Fruit fly (Drosophila melanogaster) whole organism, embryonic: ENCODE results near the gene Polr1D.

Source experiments
- Ada2b ChIP-seq: fragments of 200-800 bp; sonication (Bioruptor generic); IDR thresholded peaks from 2 replicates; pipeline ENCODE4 v1.3.6; 2022; ENCODE audit warnings: missing biosample characterization, missing genetic modification characterization
- Adf1 ChIP-seq: fragments of 200-800 bp; sonication (Bioruptor generic); IDR thresholded peaks from 2 replicates; pipeline ENCODE4 v1.3.6; 2022; ENCODE audit warnings: missing biosample characterization, missing genetic modification characterization
- Atf6 ChIP-seq: fragments of 200-800 bp; sonication (Bioruptor generic); IDR thresholded peaks from 2 replicates; pipeline ENCODE4 v1.3.6; 2022; ENCODE audit warnings: missing biosample characterization, missing genetic modification characterization
- Bgb ChIP-seq: fragments of 200-800 bp; sonication (Bioruptor generic); IDR thresholded peaks from 2 replicates; pipeline ENCODE4 v1.3.6; 2022; ENCODE audit warnings: missing biosample characterization, missing genetic modification characterization; ENCODE audit not compliant: partially characterized antibody
- CG10462 ChIP-seq: fragments of 200-800 bp; sonication (Bioruptor generic); optimal IDR thresholded peaks from 2 replicates; lab custom pipeline; 2016; ENCODE audit warnings: missing biosample characterization, missing genetic modification characterization
- CG10543 ChIP-seq: fragments of 200-800 bp; sonication (Bioruptor generic); optimal IDR thresholded peaks from 3 replicates; lab custom pipeline; 2017; ENCODE audit warnings: missing biosample characterization, mild to moderate bottlenecking, missing genetic modification characterization, moderate library complexity
- CG11247 ChIP-seq: fragments of 200-800 bp; sonication (Bioruptor generic); IDR thresholded peaks from 2 replicates; pipeline ENCODE4 v1.3.6; 2022; ENCODE audit warnings: missing biosample characterization, missing genetic modification characterization
- CG11560 ChIP-seq: fragments of 200-800 bp; sonication (Bioruptor generic); IDR thresholded peaks from 3 replicates; pipeline ENCODE4 v1.3.6; 2022; ENCODE audit warnings: missing biosample characterization, missing genetic modification characterization
- CG11695 ChIP-seq: fragments of 200-800 bp; sonication (Bioruptor generic); IDR thresholded peaks from 3 replicates; pipeline ENCODE4 v1.3.6; 2022; ENCODE audit warnings: missing biosample characterization, missing genetic modification characterization
- CG1233 ChIP-seq: fragments of 200-800 bp; sonication (Bioruptor generic); optimal IDR thresholded peaks from 4 replicates; lab custom pipeline; 2018; ENCODE audit warnings: missing biosample characterization, mild to moderate bottlenecking, missing genetic modification characterization
- CG12659 ChIP-seq: fragments of 200-800 bp; sonication (Bioruptor generic); optimal IDR thresholded peaks from 3 replicates; lab custom pipeline; 2017; ENCODE audit warnings: mild to moderate bottlenecking, missing biosample characterization, missing genetic modification reagents, missing genetic modification characterization
- CG12744 ChIP-seq: fragments of 200-800 bp; sonication (Bioruptor generic); optimal IDR thresholded peaks from 2 replicates; lab custom pipeline; 2016; ENCODE audit warnings: missing biosample characterization, missing genetic modification characterization
- CG13424 ChIP-seq: fragments of 200-800 bp; sonication (Bioruptor generic); optimal IDR thresholded peaks from 2 replicates; lab custom pipeline; 2019; ENCODE audit warnings: missing biosample characterization, mild to moderate bottlenecking, missing genetic modification characterization, moderate library complexity
- CG14710 ChIP-seq: fragments of 200-800 bp; sonication (Bioruptor generic); optimal IDR thresholded peaks from 3 replicates; lab custom pipeline; 2019; ENCODE audit warnings: missing biosample characterization, mild to moderate bottlenecking, missing genetic modification characterization, moderate library complexity
- CG15011 ChIP-seq: fragments of 200-800 bp; sonication (Bioruptor generic); optimal IDR thresholded peaks from 3 replicates; lab custom pipeline; 2018; ENCODE audit warnings: missing biosample characterization, mild to moderate bottlenecking, missing genetic modification characterization
- CG15514 ChIP-seq: fragments of 200-800 bp; sonication (Bioruptor generic); optimal IDR thresholded peaks from 3 replicates; lab custom pipeline; 2017; ENCODE audit warnings: missing biosample characterization, missing genetic modification characterization, mild to moderate bottlenecking, moderate library complexity, missing genetic modification reagents
- CG42726 ChIP-seq: fragments of 200-800 bp; sonication (Bioruptor generic); IDR thresholded peaks from 2 replicates; pipeline ENCODE4 v1.3.6; 2022; ENCODE audit warnings: missing biosample characterization, missing genetic modification characterization; ENCODE audit not compliant: partially characterized antibody
- CG43689 ChIP-seq: fragments of 200-800 bp; sonication (Bioruptor generic); IDR thresholded peaks from 2 replicates; pipeline ENCODE4 v1.3.6; 2022; ENCODE audit warnings: missing biosample characterization, missing genetic modification characterization
- CG4707 ChIP-seq: fragments of 200-800 bp; sonication (Bioruptor generic); optimal IDR thresholded peaks from 2 replicates; lab custom pipeline; 2018; ENCODE audit warnings: missing biosample characterization, mild to moderate bottlenecking, missing genetic modification characterization, moderate library complexity
- CG6254 ChIP-seq: fragments of 200-800 bp; sonication (Bioruptor generic); optimal IDR thresholded peaks from 3 replicates; lab custom pipeline; 2017; ENCODE audit warnings: mild to moderate bottlenecking, missing biosample characterization, missing genetic modification reagents, missing genetic modification characterization
- CHES-1-like ChIP-seq: fragments of 200-800 bp; sonication (Bioruptor generic); optimal IDR thresholded peaks from 2 replicates; lab custom pipeline; 2016; ENCODE audit warnings: missing biosample characterization, missing genetic modification characterization
- D19A ChIP-seq: fragments of 200-800 bp; optimal IDR thresholded peaks from 3 replicates; lab custom pipeline; 2019; ENCODE audit warnings: missing biosample characterization, mild to moderate bottlenecking, missing genetic modification characterization, moderate library complexity
- Dek ChIP-seq: fragments of 200-800 bp; sonication (Bioruptor generic); optimal IDR thresholded peaks from 3 replicates; lab custom pipeline; 2019; ENCODE audit warnings: missing biosample characterization, mild to moderate bottlenecking, missing genetic modification characterization, moderate library complexity
- Eip74EF ChIP-seq, 2 experiments: fragments of 200-800 bp in 1 of 2; fragments of >200 bp in 1 of 2; sonication (Bioruptor generic) in 1 of 2; optimal IDR thresholded peaks; 2 replicates each; lab custom pipeline; 2017 to 2019; ENCODE audit warnings: missing biosample characterization in 2 of 2, missing genetic modification characterization in 2 of 2, mild to moderate bottlenecking in 1 of 2, moderate library complexity in 1 of 2
- Gug ChIP-seq: fragments of 200-800 bp; sonication (Bioruptor generic); IDR thresholded peaks from 4 replicates; pipeline ENCODE4 v1.3.6; 2022; ENCODE audit warnings: missing biosample characterization, missing genetic modification characterization
- H15 ChIP-seq: fragments of 200-800 bp; sonication (Bioruptor generic); IDR thresholded peaks from 3 replicates; pipeline ENCODE4 v1.3.6; 2022; ENCODE audit warnings: missing biosample characterization, missing genetic modification characterization
- Hr3 ChIP-seq: fragments of 200-800 bp; sonication (Bioruptor generic); optimal IDR thresholded peaks from 3 replicates; lab custom pipeline; 2016; ENCODE audit warnings: missing biosample characterization, missing genetic modification characterization
- Lhr ChIP-seq: fragments of 200-800 bp; sonication (Bioruptor generic); optimal IDR thresholded peaks from 3 replicates; lab custom pipeline; 2017; ENCODE audit warnings: mild to moderate bottlenecking, missing biosample characterization, missing genetic modification reagents, missing genetic modification characterization
- Mrtf ChIP-seq: fragments of 200-800 bp; sonication (Bioruptor generic); IDR thresholded peaks from 3 replicates; pipeline ENCODE4 v1.3.6; 2022; ENCODE audit warnings: missing biosample characterization, missing genetic modification characterization
- NFAT ChIP-seq: fragments of 200-800 bp; sonication (Bioruptor generic); IDR thresholded peaks from 2 replicates; pipeline ENCODE4 v1.3.6; 2022; ENCODE audit warnings: missing biosample characterization, missing genetic modification characterization
- Rfx ChIP-seq: fragments of 200-800 bp; sonication (Bioruptor generic); IDR thresholded peaks from 2 replicates; pipeline ENCODE4 v1.3.6; 2022; ENCODE audit warnings: missing biosample characterization, missing genetic modification characterization
- Stat92E ChIP-seq, 3 experiments: fragments of >200 bp in 2 of 3; fragments of 200-800 bp in 1 of 3; sonication (Bioruptor generic) in 1 of 3; optimal IDR thresholded peaks; 2 replicates each; lab custom pipeline; 2017 to 2019; ENCODE audit warnings: missing biosample characterization in 3 of 3, missing genetic modification characterization in 3 of 3, mild to moderate bottlenecking in 1 of 3, moderate library complexity in 1 of 3
- Xbp1 ChIP-seq: fragments of 200-800 bp; sonication (Bioruptor generic); optimal IDR thresholded peaks from 3 replicates; lab custom pipeline; 2016; ENCODE audit warnings: missing biosample characterization, mild to moderate bottlenecking, missing genetic modification characterization
- YL-1 ChIP-seq: fragments of 200-800 bp; sonication (Bioruptor generic); optimal IDR thresholded peaks from 3 replicates; lab custom pipeline; 2017; ENCODE audit warnings: missing biosample characterization, mild to moderate bottlenecking, missing genetic modification characterization
- aop ChIP-seq: fragments of 200-800 bp; sonication (Bioruptor generic); IDR thresholded peaks from 2 replicates; pipeline ENCODE4 v1.3.6; 2022; ENCODE audit warnings: missing biosample characterization, missing genetic modification characterization
- ash1 ChIP-seq: fragments of 200-800 bp; sonication (Bioruptor generic); optimal IDR thresholded peaks from 2 replicates; lab custom pipeline; 2018; ENCODE audit warnings: missing biosample characterization, mild to moderate bottlenecking, missing genetic modification characterization
- chinmo ChIP-seq: fragments of 200-800 bp; sonication (Bioruptor generic); IDR thresholded peaks from 4 replicates; pipeline ENCODE4 v1.3.6; 2022; ENCODE audit warnings: missing biosample characterization, missing genetic modification characterization; ENCODE audit not compliant: partially characterized antibody
- cwo ChIP-seq: fragments of 200-800 bp; sonication (Bioruptor generic); optimal IDR thresholded peaks from 3 replicates; lab custom pipeline; 2017; ENCODE audit warnings: missing biosample characterization, missing genetic modification characterization, mild to moderate bottlenecking, moderate library complexity, missing genetic modification reagents
- eyg ChIP-seq: fragments of 200-800 bp; sonication (Bioruptor generic); optimal IDR thresholded peaks from 3 replicates; lab custom pipeline; 2016; ENCODE audit warnings: missing biosample characterization, missing genetic modification characterization
- gce ChIP-seq: fragments of 200-800 bp; sonication (Bioruptor generic); IDR thresholded peaks from 3 replicates; pipeline ENCODE4 v1.3.6; 2022; ENCODE audit warnings: missing biosample characterization, missing genetic modification characterization
- gsb-n ChIP-seq: fragments of 200-800 bp; sonication (Bioruptor generic); optimal IDR thresholded peaks from 3 replicates; lab custom pipeline; 2018; ENCODE audit warnings: missing biosample characterization, mild to moderate bottlenecking, missing genetic modification characterization
- ken ChIP-seq: fragments of 200-800 bp; sonication (Bioruptor generic); IDR thresholded peaks from 3 replicates; pipeline ENCODE4 v1.3.6; 2022; ENCODE audit warnings: missing biosample characterization, missing genetic modification characterization
- lab ChIP-seq: fragments of 200-800 bp; sonication (Bioruptor generic); optimal IDR thresholded peaks from 3 replicates; lab custom pipeline; 2017; ENCODE audit warnings: missing biosample characterization, missing genetic modification characterization, mild to moderate bottlenecking, moderate library complexity, missing genetic modification reagents
- org-1 ChIP-seq: fragments of 200-800 bp; sonication (Bioruptor generic); optimal IDR thresholded peaks from 2 replicates; lab custom pipeline; 2017; ENCODE audit warnings: missing biosample characterization, missing genetic modification characterization
- rib ChIP-seq: fragments of 200-800 bp; sonication (Bioruptor generic); IDR thresholded peaks from 2 replicates; pipeline ENCODE4 v1.3.6; 2022; ENCODE audit warnings: missing biosample characterization, missing genetic modification characterization
- sd ChIP-seq: fragments of 200-800 bp; sonication (Bioruptor generic); optimal IDR thresholded peaks from 3 replicates; lab custom pipeline; 2018; ENCODE audit warnings: missing biosample characterization, mild to moderate bottlenecking, missing genetic modification characterization, moderate library complexity
- seq ChIP-seq: fragments of 200-800 bp; sonication (Bioruptor generic); IDR thresholded peaks from 2 replicates; pipeline ENCODE4 v1.3.6; 2022; ENCODE audit warnings: missing biosample characterization, missing genetic modification characterization
- slbo ChIP-seq: fragments of 200-800 bp; sonication (Bioruptor generic); IDR thresholded peaks from 2 replicates; pipeline ENCODE4 v1.3.6; 2022; ENCODE audit warnings: missing biosample characterization, missing genetic modification characterization
- trh ChIP-seq: fragments of 200-800 bp; sonication (Bioruptor generic); optimal IDR thresholded peaks from 2 replicates; lab custom pipeline; 2016; ENCODE audit warnings: missing biosample characterization, missing genetic modification characterization

The Polr1D gene

dm6 chr2L:19120984-19121383 is 14.0 kb downstream of the Polr1D start (continued):
- TF ChIP-seq org-1 (GFP tag; lab: Kevin White, UChicago) (peak; percentile 9), CG13424 (tag; lab: Kevin White, UChicago) (no peak), CG10543 (no peak), CG6254 (GFP tag; lab: Kevin White, UChicago) (peak; percentile 19), CG11560 (tag; lab: Robert Waterston, UW) (no peak), Lhr (no peak), Atf6 (no peak), CG15011 (no peak), ash1 (GFP tag; lab: Kevin White, UChicago) (no peak), CG12659 (GFP tag; lab: Kevin White, UChicago) (peak; percentile 7), seq (GFP tag; lab: Robert Waterston, UW) (peak; percentile 26; the same call in 1 of the 2 replicates), Ada2b (GFP tag; lab: Robert Waterston, UW) (peak; percentile 37; the same call in 1 of the 2 replicates), Stat92E (GFP tag; optimal IDR thresholded peaks at IDR 0.05; lab: Kevin White, UChicago) (no peak), D19A (peak; percentile 4), CG12744 (GFP tag; lab: Kevin White, UChicago) (no peak), slbo (GFP tag; lab: Robert Waterston, UW) (peak; percentile 46), Dek (peak; percentile 8), gce (GFP tag; lab: Robert Waterston, UW) (no peak), CHES-1-like (GFP tag; lab: Kevin White, UChicago) (no peak), CG15514 (GFP tag; lab: Kevin White, UChicago) (no peak), aop (GFP tag; lab: Robert Waterston, UW) (no peak)

dm6 chr2L:19120196-19120950 is 14.7 kb downstream of the Polr1D start, which contains the start of gene Ddc:
Gene Ddc, minus strand, starts transcription at chr2L:19120306.
- TF ChIP-seq gsb-n (tag; lab: Kevin White, UChicago) (no peak), CG11695 (GFP tag; lab: Robert Waterston, UW) (no peak), CG43689 (GFP tag; lab: Robert Waterston, UW) (no peak), NFAT (0 out of 2 replicates have a peak, but pooled peaks have one; percentile 50), sd (tag; lab: Kevin White, UChicago) (peak; percentile 11), chinmo (GFP tag; lab: Robert Waterston, UW) (peak; percentile 83; the same call in 1 of the 4 replicates), CG1233 (no peak), cwo (peak; percentile 17), Eip74EF (GFP tag; optimal IDR thresholded peaks at IDR 0.05; lab: Kevin White, UChicago) (no peak), lab (no peak), Rfx (peak; percentile 40; the same call in 1 of the 2 replicates), ken (no peak), CG4707 (no peak), CG11247 (GFP tag; lab: Robert Waterston, UW) (0 out of 2 replicates have a peak, but pooled peaks have one; percentile 28), CG14710 (tag; lab: Kevin White, UChicago) (no peak), CG10462 (GFP tag; lab: Kevin White, UChicago) (no peak), eyg (GFP tag; lab: Kevin White, UChicago) (no peak), Adf1 (peak; percentile 76), trh (no peak), H15 (GFP tag; lab: Robert Waterston, UW) (no peak), CG42726 (GFP tag; lab: Robert Waterston, UW) (0 out of 2 replicates have a peak, but pooled peaks have one; percentile 33), Xbp1 (GFP tag; lab: Kevin White, UChicago) (no peak), Gug (GFP tag; lab: Robert Waterston, UW) (no peak; the same call in 3 of the 4 replicates), Hr3 (GFP tag; lab: Kevin White, UChicago) (no peak), rib (GFP tag; lab: Robert Waterston, UW) (no peak), Mrtf (no peak), Bgb (GFP tag; lab: Robert Waterston, UW) (peak; percentile 39), YL-1 (no peak)
